Fruit fly (Drosophila melanogaster): ENCODE data around the gene narya.

dm6 chrX:19433766-19434165, 41.1 kb upstream of the narya start:
- TF ChIP-seq Sox102F (GFP tag; optimal IDR thresholded peaks at IDR 0.05) (no peak), Hr38 (GFP tag; optimal IDR thresholded peaks at IDR 0.05) (no peak), CG11902 (GFP tag; optimal IDR thresholded peaks at IDR 0.05) (no peak), fd59A (GFP tag; optimal IDR thresholded peaks at IDR 0.05) (no peak), Sox14 (GFP tag; optimal IDR thresholded peaks at IDR 0.05) (no peak), CG15336 (GFP tag; IDR thresholded peaks at IDR 0.05) (no peak), CG10631 (GFP tag; optimal IDR thresholded peaks at IDR 0.05) (no peak)

All from whole organism, prepupa.